Fruit fly (Drosophila melanogaster): ENCODE data around the gene lft.

The lft gene

dm6 chr2L:10375464-10376236 is 11.4 kb downstream of the lft start, which contains the start of the genes CG33303 and dpr19 (continued):
- TF ChIP-seq D (optimal IDR thresholded peaks at IDR 0.05) = no peak
- peak; percentile 49 for TF ChIP-seq D (GFP tag; optimal IDR thresholded peaks at IDR 0.05)
- TF ChIP-seq CG1024 (GFP tag; IDR thresholded peaks at IDR 0.05) = 0 out of 2 replicates have a peak, but pooled peaks have one; percentile 35
- no peak for TF ChIP-seq CkIIα-i1 (GFP tag; IDR thresholded peaks at IDR 0.05)
- peak; percentile 48 for TF ChIP-seq Fer2 (tag; optimal IDR thresholded peaks at IDR 0.05)
- TF ChIP-seq Hand (GFP tag; optimal IDR thresholded peaks at IDR 0.05) = peak; percentile 31
- TF ChIP-seq CG11560 (tag; IDR thresholded peaks at IDR 0.05) = no peak
- peak; percentile 47 for TF ChIP-seq Six4 (GFP tag; optimal IDR thresholded peaks at IDR 0.05)
- TF ChIP-seq Lhr (GFP tag; optimal IDR thresholded peaks at IDR 0.05) = peak; percentile 55
- TF ChIP-seq CG7963 (GFP tag; IDR thresholded peaks at IDR 0.05; ENCODE audit: partially characterized antibody) = no peak
- 0 out of 2 replicates have a peak, but pooled peaks have one; percentile 7 for TF ChIP-seq seq (GFP tag; IDR thresholded peaks at IDR 0.05)
- peak in 1 of 2 experiments; percentile 87 for TF ChIP-seq Hr51 (GFP tag; optimal IDR thresholded peaks at IDR 0.05)
- peak; percentile 77 for TF ChIP-seq Ssrp (tag; optimal IDR thresholded peaks at IDR 0.05)
- TF ChIP-seq dysf (GFP tag; IDR thresholded peaks at IDR 0.05) = peak; percentile 71; the same call in 1 of the 3 replicates
- TF ChIP-seq CG4730 (GFP tag; IDR thresholded peaks at IDR 0.05) = peak; percentile 36; the same call in 1 of the 2 replicates
- TF ChIP-seq D19A (tag; optimal IDR thresholded peaks at IDR 0.05) = peak; percentile 83
- peak; percentile 16 for TF ChIP-seq Max (GFP tag; optimal IDR thresholded peaks at IDR 0.05)
- peak; percentile 79 for TF ChIP-seq sug (tag; optimal IDR thresholded peaks at IDR 0.05)
- TF ChIP-seq Dfd (GFP tag; optimal IDR thresholded peaks at IDR 0.05) = no peak
- TF ChIP-seq CG8290 (GFP tag; optimal IDR thresholded peaks at IDR 0.05) = peak; percentile 73
- TF ChIP-seq CG8290 (tag; optimal IDR thresholded peaks at IDR 0.05) = no peak
- no peak for TF ChIP-seq Vsx1 (GFP tag; optimal IDR thresholded peaks at IDR 0.05)
- TF ChIP-seq MESR4 (GFP tag; optimal IDR thresholded peaks at IDR 0.05) = peak; percentile 89
- TF ChIP-seq CG4617 (GFP tag; optimal IDR thresholded peaks at IDR 0.05; ENCODE audit: borderline replicate concordance) = peak; percentile 75
- TF ChIP-seq tin (GFP tag; optimal IDR thresholded peaks at IDR 0.05) = peak; percentile 54
- peak; percentile 60 for TF ChIP-seq E2f1 (GFP tag; IDR thresholded peaks at IDR 0.05)
- TF ChIP-seq H15 (GFP tag; IDR thresholded peaks at IDR 0.05) = no peak
- no peak for TF ChIP-seq tx (GFP tag; optimal IDR thresholded peaks at IDR 0.05)
- peak; percentile 72 for TF ChIP-seq CG13894 (tag; optimal IDR thresholded peaks at IDR 0.05)
- peak; percentile 71 for TF ChIP-seq CG13775 (GFP tag; optimal IDR thresholded peaks at IDR 0.05)
- peak; percentile 75 for TF ChIP-seq slbo (GFP tag; IDR thresholded peaks at IDR 0.05)
- TF ChIP-seq pzg (GFP tag; optimal IDR thresholded peaks at IDR 0.05) = peak; percentile 59
- peak; percentile 57; the same call in 1 of the 2 replicates for TF ChIP-seq ara (GFP tag; IDR thresholded peaks at IDR 0.05)
- TF ChIP-seq CG15696 (tag; optimal IDR thresholded peaks at IDR 0.05) = peak; percentile 79
- TF ChIP-seq cas (GFP tag; IDR thresholded peaks at IDR 0.05) = no peak
- TF ChIP-seq CG10366 (GFP tag; IDR thresholded peaks at IDR 0.05) = peak; percentile 34; the same call in 1 of the 2 replicates
- TF ChIP-seq Dip3 (GFP tag; optimal IDR thresholded peaks at IDR 0.05) = no peak
- no peak for TF ChIP-seq TFAM (GFP tag; optimal IDR thresholded peaks at IDR 0.05)
- no peak for TF ChIP-seq Adf1 (GFP tag; IDR thresholded peaks at IDR 0.05)
- no peak for TF ChIP-seq hbn (GFP tag; IDR thresholded peaks at IDR 0.05; ENCODE audit: partially characterized antibody)
- no peak for TF ChIP-seq Ets97D (GFP tag; optimal IDR thresholded peaks at IDR 0.05)
- no peak for TF ChIP-seq exex (tag; optimal IDR thresholded peaks at IDR 0.05)
- TF ChIP-seq scrt (GFP tag; optimal IDR thresholded peaks at IDR 0.05) = peak; percentile 59
- no peak for TF ChIP-seq CG3163 (GFP tag; optimal IDR thresholded peaks at IDR 0.05)
- TF ChIP-seq CG8924 (tag; optimal IDR thresholded peaks at IDR 0.05) = peak; percentile 90
- no peak for TF ChIP-seq sens (GFP tag)
- TF ChIP-seq tll (GFP tag; optimal IDR thresholded peaks at IDR 0.05) = no peak
- TF ChIP-seq Taf1 (GFP tag; IDR thresholded peaks at IDR 0.05) = peak; percentile 20; the same call in 1 of the 2 replicates
- peak; percentile 55 for TF ChIP-seq CG2116 (GFP tag; optimal IDR thresholded peaks at IDR 0.05)

All from whole organism, embryonic.